Fruit fly (Drosophila melanogaster) whole organism, embryonic: ENCODE results near the gene Creld.

Source experiments
- Bgb ChIP-seq: fragments of 200-800 bp; sonication (Bioruptor generic); IDR thresholded peaks from 2 replicates; pipeline ENCODE4 v1.3.6; 2022; ENCODE audit warnings: missing biosample characterization, missing genetic modification characterization; ENCODE audit not compliant: partially characterized antibody
- BtbVII ChIP-seq: fragments of 200-800 bp; sonication (Bioruptor generic); optimal IDR thresholded peaks from 3 replicates; lab custom pipeline; 2017; ENCODE audit warnings: missing biosample characterization, mild to moderate bottlenecking, missing genetic modification characterization
- CG10543 ChIP-seq: fragments of 200-800 bp; sonication (Bioruptor generic); optimal IDR thresholded peaks from 3 replicates; lab custom pipeline; 2017; ENCODE audit warnings: missing biosample characterization, mild to moderate bottlenecking, missing genetic modification characterization, moderate library complexity
- CG11093 ChIP-seq: fragments of 200-800 bp; sonication (Bioruptor generic); IDR thresholded peaks from 3 replicates; pipeline ENCODE4 v1.3.6; 2022; ENCODE audit warnings: missing biosample characterization, missing genetic modification characterization
- CG11456 ChIP-seq: fragments of 200-800 bp; sonication (Bioruptor generic); IDR thresholded peaks from 3 replicates; pipeline ENCODE4 v1.3.6; 2022; ENCODE audit warnings: missing biosample characterization, missing genetic modification characterization
- CG13894 ChIP-seq: fragments of 200-800 bp; sonication (Bioruptor generic); optimal IDR thresholded peaks from 3 replicates; lab custom pipeline; 2018; ENCODE audit warnings: missing biosample characterization, mild to moderate bottlenecking, missing genetic modification characterization, moderate library complexity
- CG17328 ChIP-seq: fragments of 200-800 bp; sonication (Bioruptor generic); IDR thresholded peaks from 2 replicates; pipeline ENCODE4 v1.3.6; 2022; ENCODE audit warnings: missing biosample characterization, missing genetic modification characterization
- CG17359 ChIP-seq: fragments of 200-800 bp; sonication (Bioruptor generic); optimal IDR thresholded peaks from 3 replicates; lab custom pipeline; 2018; ENCODE audit warnings: missing biosample characterization, mild to moderate bottlenecking, missing genetic modification characterization, moderate library complexity
- CG17612 ChIP-seq: fragments of 200-800 bp; sonication (Bioruptor generic); IDR thresholded peaks from 2 replicates; pipeline ENCODE4 v1.3.6; 2022; ENCODE audit warnings: missing biosample characterization, missing genetic modification characterization
- CG2199 ChIP-seq: fragments of 200-800 bp; sonication (Bioruptor generic); IDR thresholded peaks from 3 replicates; pipeline ENCODE4 v1.3.6; 2022; ENCODE audit warnings: missing biosample characterization, missing genetic modification characterization
- CG2678 ChIP-seq: fragments of 200-800 bp; sonication (Bioruptor generic); optimal IDR thresholded peaks from 3 replicates; lab custom pipeline; 2019; ENCODE audit warnings: missing biosample characterization, mild to moderate bottlenecking, missing genetic modification characterization, moderate library complexity
- CG2712 ChIP-seq: fragments of 200-800 bp; optimal IDR thresholded peaks from 3 replicates; lab custom pipeline; 2019; ENCODE audit warnings: missing biosample characterization, mild to moderate bottlenecking, missing genetic modification characterization, moderate library complexity
- CG34376 ChIP-seq: fragments of 200-800 bp; sonication (Bioruptor generic); optimal IDR thresholded peaks from 2 replicates; lab custom pipeline; 2018; ENCODE audit warnings: missing biosample characterization, mild to moderate bottlenecking, missing genetic modification characterization
- CG4707 ChIP-seq: fragments of 200-800 bp; sonication (Bioruptor generic); optimal IDR thresholded peaks from 2 replicates; lab custom pipeline; 2018; ENCODE audit warnings: missing biosample characterization, mild to moderate bottlenecking, missing genetic modification characterization, moderate library complexity
- CG8290 ChIP-seq, 3 experiments: fragments of 200-800 bp; sonication (Bioruptor generic); optimal IDR thresholded peaks; 2 replicates each; lab custom pipeline; 2016 to 2019; ENCODE audit warnings: missing biosample characterization in 3 of 3, missing genetic modification characterization in 3 of 3, mild to moderate bottlenecking in 2 of 3, moderate library complexity in 1 of 3
- CG9932 ChIP-seq: fragments of 200-800 bp; sonication (Bioruptor generic); IDR thresholded peaks from 2 replicates; pipeline ENCODE4 v1.3.6; 2022; ENCODE audit warnings: missing biosample characterization, missing genetic modification characterization
- CTCF ChIP-seq: fragments of 200-800 bp; sonication (Bioruptor generic); optimal IDR thresholded peaks from 2 replicates; lab custom pipeline; 2017; ENCODE audit warnings: missing biosample characterization, mild to moderate bottlenecking, missing genetic modification characterization, moderate library complexity
- D19A ChIP-seq: fragments of 200-800 bp; optimal IDR thresholded peaks from 3 replicates; lab custom pipeline; 2019; ENCODE audit warnings: missing biosample characterization, mild to moderate bottlenecking, missing genetic modification characterization, moderate library complexity
- Dip2 ChIP-seq: fragments of 200-800 bp; sonication (Bioruptor generic); IDR thresholded peaks from 2 replicates; pipeline ENCODE4 v1.3.6; 2022; ENCODE audit warnings: missing biosample characterization, missing genetic modification characterization
- Doc3 ChIP-seq: fragments of 200-800 bp; sonication (Bioruptor generic); IDR thresholded peaks from 3 replicates; pipeline ENCODE4 v1.3.6; 2022; ENCODE audit warnings: missing biosample characterization, missing genetic modification characterization; ENCODE audit not compliant: partially characterized antibody
- GATAe ChIP-seq: fragments of 200-800 bp; sonication (Bioruptor generic); conservative IDR thresholded peaks from 2 replicates; pipeline ENCODE4 v1.3.6; 2022; ENCODE audit warnings: missing biosample characterization, missing genetic modification characterization
- HHEX ChIP-seq: fragments of 200-800 bp; sonication (Bioruptor generic); optimal IDR thresholded peaks from 3 replicates; lab custom pipeline; 2017; ENCODE audit warnings: missing biosample characterization, mild to moderate bottlenecking, missing genetic modification characterization, missing genetic modification reagents
- Hand ChIP-seq: fragments of 200-800 bp; sonication (Bioruptor generic); optimal IDR thresholded peaks from 2 replicates; lab custom pipeline; 2017; ENCODE audit warnings: mild to moderate bottlenecking, missing biosample characterization, missing genetic modification reagents, missing genetic modification characterization
- HmgZ ChIP-seq: fragments of 200-800 bp; sonication (Bioruptor generic); optimal IDR thresholded peaks from 2 replicates; lab custom pipeline; 2018; ENCODE audit warnings: missing biosample characterization, mild to moderate bottlenecking, missing genetic modification characterization
- Hmr ChIP-seq: fragments of 200-800 bp; sonication (Bioruptor generic); optimal IDR thresholded peaks from 3 replicates; lab custom pipeline; 2017; ENCODE audit warnings: mild to moderate bottlenecking, missing biosample characterization, missing genetic modification reagents, missing genetic modification characterization
- Hr78 ChIP-seq, 2 experiments: fragments of 200-800 bp in 1 of 2; fragments of >200 bp in 1 of 2; sonication (Bioruptor generic) in 1 of 2; optimal IDR thresholded peaks; 2 replicates each; lab custom pipeline; 2017 to 2019; ENCODE audit warnings: missing biosample characterization in 2 of 2, missing genetic modification characterization in 2 of 2, mild to moderate bottlenecking in 1 of 2, moderate library complexity in 1 of 2
- Hsf ChIP-seq: fragments of 200-800 bp; sonication (Bioruptor generic); optimal IDR thresholded peaks from 3 replicates; lab custom pipeline; 2016; ENCODE audit warnings: missing biosample characterization, missing genetic modification characterization
- Lim3 ChIP-seq: fragments of 200-800 bp; sonication (Bioruptor generic); IDR thresholded peaks from 2 replicates; pipeline ENCODE4 v1.3.6; 2022; ENCODE audit warnings: missing biosample characterization, missing genetic modification characterization
- Med ChIP-seq: fragments of 200-800 bp; sonication (Bioruptor generic); peaks from one replicate; lab custom pipeline; 2016; ENCODE audit warnings: missing biosample characterization, missing genetic modification characterization, mild to moderate bottlenecking, inconsistent platforms, moderate library complexity
- Meics ChIP-seq: fragments of 200-800 bp; sonication (Bioruptor generic); optimal IDR thresholded peaks from 2 replicates; lab custom pipeline; 2017; ENCODE audit warnings: missing biosample characterization, mild to moderate bottlenecking, missing genetic modification characterization
- NfI ChIP-seq: fragments of 200-800 bp; sonication (Bioruptor generic); optimal IDR thresholded peaks from 3 replicates; lab custom pipeline; 2018; ENCODE audit warnings: missing biosample characterization, mild to moderate bottlenecking, missing genetic modification characterization, moderate library complexity
- Rx ChIP-seq: fragments of 200-800 bp; sonication (Bioruptor generic); IDR thresholded peaks from 2 replicates; pipeline ENCODE4 v1.3.6; 2022; ENCODE audit warnings: missing biosample characterization, missing genetic modification characterization
- Xrp1 ChIP-seq: fragments of 200-800 bp; sonication (Bioruptor generic); IDR thresholded peaks from 2 replicates; pipeline ENCODE4 v1.3.6; 2022; ENCODE audit warnings: missing biosample characterization, missing genetic modification characterization
- amos ChIP-seq: fragments of 200-800 bp; sonication (Bioruptor generic); IDR thresholded peaks from 2 replicates; pipeline ENCODE4 v1.3.6; 2022; ENCODE audit warnings: missing biosample characterization, missing genetic modification characterization; ENCODE audit not compliant: partially characterized antibody
- ci ChIP-seq: fragments of 200-800 bp; sonication (Bioruptor generic); IDR thresholded peaks from 3 replicates; pipeline ENCODE4 v1.3.6; 2022; ENCODE audit warnings: missing biosample characterization, missing genetic modification characterization
- da ChIP-seq: fragments of 200-800 bp; sonication (Bioruptor generic); optimal IDR thresholded peaks from 2 replicates; lab custom pipeline; 2016; ENCODE audit warnings: missing biosample characterization, missing genetic modification characterization
- dmrt99B ChIP-seq: fragments of 200-800 bp; sonication (Bioruptor generic); optimal IDR thresholded peaks from 2 replicates; lab custom pipeline; 2018; ENCODE audit warnings: missing biosample characterization, mild to moderate bottlenecking, missing genetic modification characterization, moderate library complexity
- exex ChIP-seq: fragments of 200-800 bp; sonication (Bioruptor generic); optimal IDR thresholded peaks from 4 replicates; lab custom pipeline; 2018; ENCODE audit warnings: missing biosample characterization, mild to moderate bottlenecking, missing genetic modification characterization, moderate library complexity
- kah ChIP-seq: fragments of 200-800 bp; sonication (Bioruptor generic); optimal IDR thresholded peaks from 2 replicates; lab custom pipeline; 2018; ENCODE audit warnings: missing biosample characterization, mild to moderate bottlenecking, missing genetic modification characterization
- lab ChIP-seq: fragments of 200-800 bp; sonication (Bioruptor generic); optimal IDR thresholded peaks from 3 replicates; lab custom pipeline; 2017; ENCODE audit warnings: missing biosample characterization, missing genetic modification characterization, mild to moderate bottlenecking, moderate library complexity, missing genetic modification reagents
- lbe ChIP-seq: fragments of 200-800 bp; sonication (Bioruptor generic); optimal IDR thresholded peaks from 2 replicates; lab custom pipeline; 2016; ENCODE audit warnings: missing biosample characterization, mild to moderate bottlenecking, missing genetic modification characterization
- mirr ChIP-seq: fragments of 200-800 bp; sonication (Bioruptor generic); optimal IDR thresholded peaks from 3 replicates; lab custom pipeline; 2018; ENCODE audit warnings: missing biosample characterization, mild to moderate bottlenecking, missing genetic modification characterization
- mld ChIP-seq: fragments of 200-800 bp; sonication (Bioruptor generic); IDR thresholded peaks from 3 replicates; pipeline ENCODE4 v1.3.6; 2022; ENCODE audit warnings: missing biosample characterization, missing genetic modification characterization; ENCODE audit not compliant: partially characterized antibody
- nau ChIP-seq: fragments of 200-800 bp; sonication (Bioruptor generic); optimal IDR thresholded peaks from 3 replicates; lab custom pipeline; 2017; ENCODE audit warnings: missing biosample characterization, mild to moderate bottlenecking, missing genetic modification characterization, missing genetic modification reagents
- row ChIP-seq: fragments of 200-800 bp; sonication (Bioruptor generic); IDR thresholded peaks from 3 replicates; pipeline ENCODE4 v1.3.6; 2022; ENCODE audit warnings: missing biosample characterization, missing genetic modification characterization
- sob ChIP-seq: fragments of 200-800 bp; sonication (Bioruptor generic); IDR thresholded peaks from 2 replicates; pipeline ENCODE4 v1.3.6; 2022; ENCODE audit warnings: missing biosample characterization, missing genetic modification characterization
- sug ChIP-seq: fragments of 200-800 bp; optimal IDR thresholded peaks from 2 replicates; lab custom pipeline; 2019; ENCODE audit warnings: missing biosample characterization, mild to moderate bottlenecking, missing genetic modification characterization, moderate library complexity
- tgo ChIP-seq: fragments of 200-800 bp; sonication (Bioruptor generic); IDR thresholded peaks from 3 replicates; pipeline ENCODE4 v1.3.6; 2022; ENCODE audit warnings: missing biosample characterization, missing genetic modification characterization
- ttk ChIP-seq: fragments of 200-800 bp; sonication (Bioruptor generic); IDR thresholded peaks from 2 replicates; pipeline ENCODE4 v2.1.2; 2022; ENCODE audit warnings: missing biosample characterization, missing genetic modification characterization

Creld gene

dm6 chr2L:138063-138462 lies 35.9 kb downstream of the Creld start:
- TF ChIP-seq ttk (GFP tag; lab: Robert Waterston, UW) (no peak), BtbVII (GFP tag; lab: Kevin White, UChicago) (peak; percentile 1), CG8290 (GFP tag; optimal IDR thresholded peaks at IDR 0.05; lab: Kevin White, UChicago) (peak; percentile 45), CG8290 (tag; optimal IDR thresholded peaks at IDR 0.05; lab: Kevin White, UChicago) (peak in 1 of 2 experiments; percentile 45), CG13894 (tag; lab: Kevin White, UChicago) (peak; percentile 43), Hr78 (GFP tag; optimal IDR thresholded peaks at IDR 0.05; lab: Kevin White, UChicago) (no peak), nau (GFP tag; lab: Kevin White, UChicago) (no peak), CG17328 (no peak), kah (GFP tag; lab: Kevin White, UChicago) (peak; percentile 3), tgo (GFP tag; lab: Robert Waterston, UW) (no peak), CG34376 (GFP tag; lab: Kevin White, UChicago) (no peak), Hsf (GFP tag; lab: Kevin White, UChicago) (no peak), lab (GFP tag; lab: Kevin White, UChicago) (peak; percentile 22), Bgb (0 out of 2 replicates have a peak, but pooled peaks have one; percentile 23), mld (GFP tag; lab: Robert Waterston, UW) (no peak), CG2199 (GFP tag; lab: Robert Waterston, UW) (0 out of 3 replicates have a peak, but pooled peaks have one; percentile 34), CG17359 (tag; lab: Kevin White, UChicago) (peak; percentile 17), Xrp1 (GFP tag; lab: Robert Waterston, UW) (0 out of 2 replicates have a peak, but pooled peaks have one; percentile 16), CG2712 (tag; lab: Kevin White, UChicago) (peak; percentile 10), Med (GFP tag; lab: Kevin White, UChicago) (peak; percentile 59), CG11093 (GFP tag; lab: Robert Waterston, UW) (no peak), HmgZ (tag; lab: Kevin White, UChicago) (peak; percentile 47), amos (GFP tag; lab: Robert Waterston, UW) (peak; percentile 33; the same call in 1 of the 2 replicates), row (GFP tag; lab: Robert Waterston, UW) (0 out of 3 replicates have a peak, but pooled peaks have one; percentile 6), Dip2 (GFP tag; lab: Robert Waterston, UW) (no peak), CTCF (GFP tag; lab: Kevin White, UChicago) (peak; percentile 60), CG17612 (GFP tag; lab: Robert Waterston, UW) (peak; percentile 54; the same call in 1 of the 2 replicates), D19A (peak; percentile 63), HHEX (peak; percentile 28), NfI (peak; percentile 2), CG9932 (GFP tag; lab: Robert Waterston, UW) (peak; percentile 26; the same call in 1 of the 2 replicates)

DNA sequence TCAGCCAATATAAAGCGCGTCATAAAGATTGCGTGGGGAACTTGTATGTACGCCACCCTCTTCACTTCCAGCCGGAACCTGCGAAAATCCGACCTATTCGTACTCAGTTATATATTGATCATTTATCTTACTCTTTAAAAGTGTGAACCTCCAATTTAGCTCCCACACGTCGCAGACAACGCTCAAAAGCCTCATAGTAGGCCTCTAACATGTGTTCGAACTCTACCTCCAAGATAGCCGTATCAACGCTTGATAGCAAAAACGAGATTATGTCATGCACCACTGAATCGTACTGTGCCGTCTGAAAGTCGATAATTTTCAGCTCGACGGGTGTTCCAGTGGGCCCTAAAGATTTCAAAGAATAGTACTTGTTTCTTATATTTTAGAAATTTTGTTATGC lies 37.4 kb downstream of the Creld start:
- TF ChIP-seq CG11456 (GFP tag; lab: Robert Waterston, UW) = no peak
- TF ChIP-seq exex = peak; percentile 72
- no peak for TF ChIP-seq Doc3 (GFP tag; lab: Robert Waterston, UW)
- 0 out of 2 replicates have a peak, but pooled peaks have one; percentile 26 for TF ChIP-seq GATAe (GFP tag; lab: Robert Waterston, UW)
- TF ChIP-seq Hmr = peak; percentile 41
- TF ChIP-seq mirr (GFP tag; lab: Kevin White, UChicago) = peak; percentile 69
- no peak for TF ChIP-seq sob
- peak; percentile 77 for TF ChIP-seq CG13894 (tag; lab: Kevin White, UChicago)
- no peak for TF ChIP-seq CG4707
- TF ChIP-seq lbe (GFP tag; lab: Kevin White, UChicago) = peak; percentile 7
- TF ChIP-seq Lim3 (GFP tag; lab: Robert Waterston, UW) = no peak
- TF ChIP-seq CG8290 (GFP tag; optimal IDR thresholded peaks at IDR 0.05; lab: Kevin White, UChicago) = no peak
- TF ChIP-seq CG8290 (tag; optimal IDR thresholded peaks at IDR 0.05; lab: Kevin White, UChicago) = peak in 1 of 2 experiments; percentile 34
- TF ChIP-seq CG10543 (GFP tag; lab: Kevin White, UChicago) = peak; percentile 66
- TF ChIP-seq Meics = peak; percentile 19
- no peak for TF ChIP-seq da (GFP tag; lab: Kevin White, UChicago)
- no peak for TF ChIP-seq dmrt99B (tag; lab: Kevin White, UChicago)
- TF ChIP-seq Hand = no peak
- TF ChIP-seq ci (GFP tag; lab: Robert Waterston, UW) = peak; percentile 46; the same call in 1 of the 3 replicates
- TF ChIP-seq Rx (GFP tag; lab: Robert Waterston, UW) = no peak
- TF ChIP-seq CG2678 = peak; percentile 27
- peak; percentile 94 for TF ChIP-seq sug (tag; lab: Kevin White, UChicago)
